Fruit fly (Drosophila melanogaster) whole organism: ENCODE data around the gene Ir75d.

ENCODE experiments used
- Dll ChIP-seq: fragments of >200 bp; optimal IDR thresholded peaks from 2 replicates; lab custom pipeline; 2017
- psq ChIP-seq: fragments of >200 bp; optimal IDR thresholded peaks from 2 replicates; lab custom pipeline; 2017
- usp ChIP-seq: fragments of >200 bp; optimal IDR thresholded peaks from 2 replicates; lab custom pipeline; 2017; ENCODE audit warnings: missing biosample characterization, missing genetic modification characterization, mixed read lengths

- TF ChIP-seq Dll (lab: Kevin White, UChicago) (no peak), psq (lab: Kevin White, UChicago) (no peak), usp (GFP tag; lab: Kevin White, UChicago) (no peak)
Observed at dm6 chr3L:18872440-18872839, 38.5 kb downstream of the Ir75d start, which contains the start of the genes Rad9 and Uggt.
